Fruit fly (Drosophila melanogaster) whole organism, embryonic: ENCODE measurements around the gene Ms.

Experiments
- Asciz ChIP-seq: fragments of 200-800 bp; sonication (Bioruptor generic); optimal IDR thresholded peaks from 2 replicates; lab custom pipeline; 2017; ENCODE audit warnings: missing biosample characterization, mild to moderate bottlenecking, missing genetic modification characterization, missing genetic modification reagents
- Atf-2 ChIP-seq: fragments of 200-800 bp; sonication (Bioruptor generic); optimal IDR thresholded peaks from 2 replicates; lab custom pipeline; 2016; ENCODE audit warnings: missing biosample characterization, missing genetic modification characterization
- CG1024 ChIP-seq: fragments of 200-800 bp; sonication (Bioruptor generic); IDR thresholded peaks from 2 replicates; pipeline ENCODE4 v1.3.6; 2022; ENCODE audit warnings: missing biosample characterization, missing genetic modification characterization
- CG11093 ChIP-seq: fragments of 200-800 bp; sonication (Bioruptor generic); IDR thresholded peaks from 3 replicates; pipeline ENCODE4 v1.3.6; 2022; ENCODE audit warnings: missing biosample characterization, missing genetic modification characterization
- CG11398 ChIP-seq: fragments of 200-800 bp; sonication (Bioruptor generic); optimal IDR thresholded peaks from 2 replicates; lab custom pipeline; 2016; ENCODE audit warnings: missing biosample characterization, missing genetic modification characterization
- CG11560 ChIP-seq: fragments of 200-800 bp; sonication (Bioruptor generic); IDR thresholded peaks from 3 replicates; pipeline ENCODE4 v1.3.6; 2022; ENCODE audit warnings: missing biosample characterization, missing genetic modification characterization
- CG11695 ChIP-seq: fragments of 200-800 bp; sonication (Bioruptor generic); IDR thresholded peaks from 3 replicates; pipeline ENCODE4 v1.3.6; 2022; ENCODE audit warnings: missing biosample characterization, missing genetic modification characterization
- CG14441 ChIP-seq: fragments of 200-800 bp; sonication (Bioruptor generic); IDR thresholded peaks from 2 replicates; pipeline ENCODE4 v1.3.6; 2022; ENCODE audit warnings: missing biosample characterization, missing genetic modification characterization
- CG14667 ChIP-seq: fragments of 200-800 bp; sonication (Bioruptor generic); IDR thresholded peaks from 2 replicates; pipeline ENCODE4 v1.3.6; 2022; ENCODE audit warnings: missing biosample characterization, missing genetic modification characterization
- CG15073 ChIP-seq: fragments of 200-800 bp; sonication (Bioruptor generic); optimal IDR thresholded peaks from 2 replicates; lab custom pipeline; 2016; ENCODE audit warnings: missing biosample characterization, missing genetic modification characterization
- CG17568 ChIP-seq: fragments of 200-800 bp; sonication (Bioruptor generic); optimal IDR thresholded peaks from 2 replicates; lab custom pipeline; 2018; ENCODE audit warnings: missing biosample characterization, mild to moderate bottlenecking, missing genetic modification characterization, moderate library complexity
- CG2875 ChIP-seq: fragments of 200-800 bp; sonication (Bioruptor generic); optimal IDR thresholded peaks from 2 replicates; lab custom pipeline; 2017; ENCODE audit warnings: missing biosample characterization, mild to moderate bottlenecking, missing genetic modification characterization, missing genetic modification reagents
- CG31388 ChIP-seq: fragments of 200-800 bp; sonication (Bioruptor generic); optimal IDR thresholded peaks from 2 replicates; lab custom pipeline; 2016; ENCODE audit warnings: missing biosample characterization, missing genetic modification characterization
- CG3838 ChIP-seq: fragments of 200-800 bp; sonication (Bioruptor generic); optimal IDR thresholded peaks from 3 replicates; lab custom pipeline; 2016; ENCODE audit warnings: missing biosample characterization, missing genetic modification characterization
- CG42726 ChIP-seq: fragments of 200-800 bp; sonication (Bioruptor generic); IDR thresholded peaks from 2 replicates; pipeline ENCODE4 v1.3.6; 2022; ENCODE audit warnings: missing biosample characterization, missing genetic modification characterization; ENCODE audit not compliant: partially characterized antibody
- CG4707 ChIP-seq: fragments of 200-800 bp; sonication (Bioruptor generic); optimal IDR thresholded peaks from 2 replicates; lab custom pipeline; 2018; ENCODE audit warnings: missing biosample characterization, mild to moderate bottlenecking, missing genetic modification characterization, moderate library complexity
- CG5245 ChIP-seq: fragments of 200-800 bp; sonication (Bioruptor generic); optimal IDR thresholded peaks from 3 replicates; lab custom pipeline; 2016; ENCODE audit warnings: missing biosample characterization, missing genetic modification characterization
- CG7987 ChIP-seq: fragments of 200-800 bp; sonication (Bioruptor generic); optimal IDR thresholded peaks from 2 replicates; lab custom pipeline; 2018; ENCODE audit warnings: missing biosample characterization, mild to moderate bottlenecking, missing genetic modification characterization, moderate library complexity
- CG9609 ChIP-seq: fragments of 200-800 bp; sonication (Bioruptor generic); optimal IDR thresholded peaks from 3 replicates; lab custom pipeline; 2016; ENCODE audit warnings: missing biosample characterization, missing genetic modification characterization
- CG9797 ChIP-seq: fragments of 200-800 bp; sonication (Bioruptor generic); optimal IDR thresholded peaks from 3 replicates; lab custom pipeline; 2018; ENCODE audit warnings: missing biosample characterization, mild to moderate bottlenecking, missing genetic modification characterization
- Dp ChIP-seq: fragments of 200-800 bp; sonication (Bioruptor generic); optimal IDR thresholded peaks from 2 replicates; lab custom pipeline; 2018; ENCODE audit warnings: missing biosample characterization, mild to moderate bottlenecking, missing genetic modification characterization, moderate library complexity
- Ets65A ChIP-seq: fragments of 200-800 bp; sonication (Bioruptor generic); peaks from one replicate; lab custom pipeline; 2016; ENCODE audit warnings: missing biosample characterization, missing genetic modification characterization
- Fer3 ChIP-seq: fragments of 200-800 bp; sonication (Bioruptor generic); optimal IDR thresholded peaks from 2 replicates; lab custom pipeline; 2018; ENCODE audit warnings: missing biosample characterization, mild to moderate bottlenecking, missing genetic modification characterization, moderate library complexity
- H2.0 ChIP-seq: fragments of 200-800 bp; sonication (Bioruptor generic); IDR thresholded peaks from 2 replicates; pipeline ENCODE4 v1.3.6; 2022; ENCODE audit warnings: missing biosample characterization, missing genetic modification characterization
- Hmx ChIP-seq: fragments of 200-800 bp; sonication (Bioruptor generic); optimal IDR thresholded peaks from 2 replicates; lab custom pipeline; 2016; ENCODE audit warnings: missing biosample characterization, missing genetic modification characterization
- Max ChIP-seq: fragments of 200-800 bp; sonication (Bioruptor generic); optimal IDR thresholded peaks from 2 replicates; lab custom pipeline; 2016; ENCODE audit warnings: missing biosample characterization, mild to moderate bottlenecking, missing genetic modification characterization
- NK7.1 ChIP-seq: fragments of 200-800 bp; sonication (Bioruptor generic); optimal IDR thresholded peaks from 3 replicates; lab custom pipeline; 2016; ENCODE audit warnings: missing biosample characterization, missing genetic modification characterization
- al ChIP-seq: fragments of 200-800 bp; sonication (Bioruptor generic); IDR thresholded peaks from 2 replicates; pipeline ENCODE4 v1.3.6; 2022; ENCODE audit warnings: missing biosample characterization, missing genetic modification characterization
- aop ChIP-seq: fragments of 200-800 bp; sonication (Bioruptor generic); IDR thresholded peaks from 2 replicates; pipeline ENCODE4 v1.3.6; 2022; ENCODE audit warnings: missing biosample characterization, missing genetic modification characterization
- br ChIP-seq: fragments of >200 bp; optimal IDR thresholded peaks from 2 replicates; lab custom pipeline; 2017
- cato ChIP-seq: fragments of 200-800 bp; sonication (Bioruptor generic); optimal IDR thresholded peaks from 2 replicates; lab custom pipeline; 2016; ENCODE audit warnings: missing biosample characterization, missing genetic modification characterization, borderline replicate concordance
- crc ChIP-seq: fragments of 200-800 bp; sonication (Bioruptor generic); optimal IDR thresholded peaks from 2 replicates; lab custom pipeline; 2016; ENCODE audit warnings: missing biosample characterization, missing genetic modification characterization
- danr ChIP-seq: fragments of 200-800 bp; sonication (Bioruptor generic); IDR thresholded peaks from 2 replicates; pipeline ENCODE4 v1.3.6; 2022; ENCODE audit warnings: missing biosample characterization, missing genetic modification characterization
- disco-r ChIP-seq: fragments of 200-800 bp; sonication (Bioruptor generic); optimal IDR thresholded peaks from 2 replicates; lab custom pipeline; 2016; ENCODE audit warnings: missing biosample characterization, missing genetic modification characterization
- fd96Cb ChIP-seq: fragments of 200-800 bp; sonication (Bioruptor generic); optimal IDR thresholded peaks from 2 replicates; lab custom pipeline; 2018; ENCODE audit warnings: missing biosample characterization, mild to moderate bottlenecking, missing genetic modification characterization, moderate library complexity
- fru ChIP-seq: fragments of >200 bp; optimal IDR thresholded peaks from 2 replicates; lab custom pipeline; 2017
- gt ChIP-seq: fragments of 200-800 bp; sonication (Bioruptor generic); IDR thresholded peaks from 2 replicates; pipeline ENCODE4 v1.3.6; 2022; ENCODE audit warnings: missing biosample characterization, missing genetic modification characterization
- ham ChIP-seq: fragments of 200-800 bp; sonication (Bioruptor generic); IDR thresholded peaks from 2 replicates; pipeline ENCODE4 v1.3.6; 2022; ENCODE audit warnings: missing biosample characterization, missing genetic modification characterization
- jing ChIP-seq: fragments of 200-800 bp; sonication (Bioruptor generic); optimal IDR thresholded peaks from 2 replicates; lab custom pipeline; 2018; ENCODE audit warnings: missing biosample characterization, mild to moderate bottlenecking, missing genetic modification characterization
- lbe ChIP-seq: fragments of 200-800 bp; sonication (Bioruptor generic); optimal IDR thresholded peaks from 2 replicates; lab custom pipeline; 2016; ENCODE audit warnings: missing biosample characterization, mild to moderate bottlenecking, missing genetic modification characterization
- lilli ChIP-seq: fragments of 200-800 bp; sonication (Bioruptor generic); optimal IDR thresholded peaks from 3 replicates; lab custom pipeline; 2016; ENCODE audit warnings: missing biosample characterization, missing genetic modification characterization
- lola ChIP-seq, 3 experiments: fragments of >200 bp in 2 of 3; fragments of 200-800 bp in 1 of 3; sonication (Bioruptor generic) in 1 of 3; optimal IDR thresholded peaks; 2 replicates each; lab custom pipeline; 2017 to 2019; ENCODE audit warnings: missing biosample characterization in 3 of 3, missing genetic modification characterization in 3 of 3, mild to moderate bottlenecking in 1 of 3, moderate library complexity in 1 of 3
- nom ChIP-seq: fragments of 200-800 bp; sonication (Bioruptor generic); optimal IDR thresholded peaks from 2 replicates; lab custom pipeline; 2017; ENCODE audit warnings: missing biosample characterization, missing genetic modification characterization, mild to moderate bottlenecking, moderate library complexity, missing genetic modification reagents
- pita ChIP-seq: fragments of 200-800 bp; sonication (Bioruptor generic); optimal IDR thresholded peaks from 2 replicates; lab custom pipeline; 2017; ENCODE audit warnings: missing biosample characterization, mild to moderate bottlenecking, missing genetic modification characterization
- pum ChIP-seq: fragments of 200-800 bp; sonication (Bioruptor generic); optimal IDR thresholded peaks from 2 replicates; lab custom pipeline; 2016; ENCODE audit warnings: missing biosample characterization, missing genetic modification characterization
- row ChIP-seq: fragments of 200-800 bp; sonication (Bioruptor generic); IDR thresholded peaks from 3 replicates; pipeline ENCODE4 v1.3.6; 2022; ENCODE audit warnings: missing biosample characterization, missing genetic modification characterization
- sc ChIP-seq, 3 experiments: fragments of >200 bp in 2 of 3; fragments of 200-800 bp in 1 of 3; sonication (Bioruptor generic) in 1 of 3; optimal IDR thresholded peaks; 2 replicates in 2 of 3; 3 replicates in 1 of 3; lab custom pipeline; 2017; ENCODE audit warnings: mild to moderate bottlenecking in 1 of 3, missing biosample characterization in 1 of 3, missing genetic modification characterization in 1 of 3, missing genetic modification reagents in 1 of 3
- tap ChIP-seq: fragments of 200-800 bp; optimal IDR thresholded peaks from 3 replicates; lab custom pipeline; 2019; ENCODE audit warnings: missing biosample characterization, mild to moderate bottlenecking, missing genetic modification characterization, moderate library complexity
- wek ChIP-seq: fragments of 200-800 bp; sonication (Bioruptor generic); optimal IDR thresholded peaks from 3 replicates; lab custom pipeline; 2018; ENCODE audit warnings: missing biosample characterization, mild to moderate bottlenecking, missing genetic modification characterization, moderate library complexity

Ms gene

DNA sequence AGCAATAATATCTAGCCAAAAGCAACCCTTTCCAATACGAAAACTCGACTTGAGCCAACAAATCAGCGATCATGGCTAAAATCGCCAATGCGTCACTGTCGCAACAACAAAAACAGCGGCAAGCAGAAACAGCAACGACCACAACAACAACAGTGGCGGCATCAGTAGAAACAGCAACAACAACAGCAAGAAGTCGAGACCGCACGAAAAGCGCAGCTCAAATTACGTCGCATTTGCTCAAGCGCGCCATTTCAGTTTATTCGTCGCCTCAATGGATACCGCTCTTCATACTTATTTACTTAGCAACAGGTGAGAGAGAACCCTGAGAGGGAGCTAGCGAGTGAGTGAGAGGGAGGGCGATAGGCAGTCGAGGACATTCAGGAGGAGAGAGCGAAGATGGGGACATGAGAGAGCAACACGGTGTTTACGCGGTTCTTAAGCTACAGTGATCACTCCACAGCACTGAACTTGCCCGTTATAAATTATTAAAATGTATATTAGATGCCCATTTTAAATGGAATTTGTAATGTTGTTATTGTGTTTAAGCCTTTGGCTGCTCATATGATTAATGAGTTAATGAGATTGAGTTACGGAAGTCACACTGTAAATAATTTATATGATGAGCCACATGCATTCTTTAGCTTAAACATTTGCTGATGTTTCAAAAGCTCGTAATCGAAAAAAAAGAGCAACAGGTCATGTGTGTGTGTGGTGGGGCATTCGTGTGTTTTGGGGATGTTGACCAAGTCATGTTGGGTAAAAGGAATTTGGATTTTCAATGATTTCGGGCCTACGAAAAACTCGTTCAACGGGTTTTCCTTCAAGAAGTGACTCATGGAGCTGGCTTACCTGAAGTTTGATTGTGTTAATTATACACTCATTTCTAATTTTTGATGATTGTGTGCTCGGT, 45.5 kb upstream of the Ms start (continued):
- no peak for TF ChIP-seq fru (lab: Kevin White, UChicago)
- TF ChIP-seq CG4707, result peak; percentile 61
- TF ChIP-seq CG14667, result peak; percentile 69
- peak; percentile 45 for TF ChIP-seq crc (GFP tag; lab: Kevin White, UChicago)
- peak; percentile 86 for TF ChIP-seq lilli
- peak; percentile 81; the same call in 2 of the 3 replicates for TF ChIP-seq CG11695
- TF ChIP-seq sc (optimal IDR thresholded peaks at IDR 0.05; lab: Kevin White, UChicago), result no peak
- TF ChIP-seq sc (GFP tag; optimal IDR thresholded peaks at IDR 0.05; lab: Kevin White, UChicago), result peak; percentile 22
- no peak for TF ChIP-seq CG3838 (GFP tag; lab: Kevin White, UChicago)
- no peak for TF ChIP-seq cato
- peak; percentile 67 for TF ChIP-seq fd96Cb
- no peak for TF ChIP-seq ham (GFP tag; lab: Robert Waterston, UW)
- TF ChIP-seq CG42726 (GFP tag; lab: Robert Waterston, UW), result no peak
- TF ChIP-seq disco-r (GFP tag; lab: Kevin White, UChicago), result peak; percentile 19
- peak; percentile 18 for TF ChIP-seq Hmx (GFP tag; lab: Kevin White, UChicago)
- peak; percentile 62 for TF ChIP-seq pum (GFP tag; lab: Kevin White, UChicago)
- peak; percentile 76; the same call in 1 of the 2 replicates for TF ChIP-seq al
- TF ChIP-seq CG7987 (GFP tag; lab: Kevin White, UChicago), result peak; percentile 63
- TF ChIP-seq CG11560 (tag; lab: Robert Waterston, UW), result 0 out of 3 replicates have a peak, but pooled peaks have one; percentile 52
- no peak for TF ChIP-seq pita (GFP tag; lab: Kevin White, UChicago)
- TF ChIP-seq NK7.1 (GFP tag; lab: Kevin White, UChicago), result peak; percentile 69
- TF ChIP-seq aop (GFP tag; lab: Robert Waterston, UW), result 0 out of 2 replicates have a peak, but pooled peaks have one; percentile 46
- peak; percentile 91 for TF ChIP-seq nom (GFP tag; lab: Kevin White, UChicago)
- TF ChIP-seq Fer3 (tag; lab: Kevin White, UChicago), result peak; percentile 78
- TF ChIP-seq Max (GFP tag; lab: Kevin White, UChicago), result peak; percentile 50
- TF ChIP-seq danr, result peak; percentile 71
- TF ChIP-seq CG11093 (GFP tag; lab: Robert Waterston, UW), result peak; percentile 69; the same call in 2 of the 3 replicates
- TF ChIP-seq tap (tag; lab: Kevin White, UChicago), result peak; percentile 73
- TF ChIP-seq Ets65A (GFP tag; lab: Kevin White, UChicago), result peak; percentile 91
- TF ChIP-seq br (lab: Kevin White, UChicago), result no peak
- peak; percentile 52 for TF ChIP-seq CG11398 (GFP tag; lab: Kevin White, UChicago)
- TF ChIP-seq H2.0, result peak; percentile 87
- peak; percentile 46 for TF ChIP-seq CG9609
- TF ChIP-seq CG5245 (GFP tag; lab: Kevin White, UChicago), result peak; percentile 66
- TF ChIP-seq CG1024 (GFP tag; lab: Robert Waterston, UW), result no peak
- peak; percentile 66 for TF ChIP-seq CG2875 (GFP tag; lab: Kevin White, UChicago)
- peak; percentile 52 for TF ChIP-seq Asciz (GFP tag; lab: Kevin White, UChicago)
- TF ChIP-seq wek (GFP tag; lab: Kevin White, UChicago), result peak; percentile 39
- TF ChIP-seq CG15073 (GFP tag; lab: Kevin White, UChicago), result peak; percentile 25
- peak; percentile 22 for TF ChIP-seq CG31388 (GFP tag; lab: Kevin White, UChicago)
- peak; percentile 73 for TF ChIP-seq Atf-2 (GFP tag; lab: Kevin White, UChicago)
- TF ChIP-seq CG14441 (GFP tag; lab: Robert Waterston, UW), result peak; percentile 89
- peak; percentile 45 for TF ChIP-seq jing (GFP tag; lab: Kevin White, UChicago)
- no peak for TF ChIP-seq Dp (GFP tag; lab: Kevin White, UChicago)
- peak; percentile 87 for TF ChIP-seq row (GFP tag; lab: Robert Waterston, UW)
- TF ChIP-seq lbe (GFP tag; lab: Kevin White, UChicago), result peak; percentile 98
- TF ChIP-seq CG17568, result peak; percentile 60
- TF ChIP-seq CG9797 (GFP tag; lab: Kevin White, UChicago), result no peak
- no peak for TF ChIP-seq gt
- peak in 1 of 3 experiments; percentile 78 for TF ChIP-seq lola (GFP tag; optimal IDR thresholded peaks at IDR 0.05; lab: Kevin White, UChicago)
